Fruit fly (Drosophila melanogaster) whole organism, embryonic: ENCODE measurements around the gene NK7.1.

Experiments
- Adf1 ChIP-seq: fragments of 200-800 bp; sonication (Bioruptor generic); IDR thresholded peaks from 2 replicates; pipeline ENCODE4 v1.3.6; 2022; ENCODE audit warnings: missing biosample characterization, missing genetic modification characterization
- Blimp-1 ChIP-seq: fragments of 200-800 bp; sonication (Bioruptor generic); optimal IDR thresholded peaks from 3 replicates; lab custom pipeline; 2018; ENCODE audit warnings: missing biosample characterization, missing genetic modification characterization, mild to moderate bottlenecking, moderate library complexity, missing genetic modification reagents
- CG10543 ChIP-seq: fragments of 200-800 bp; sonication (Bioruptor generic); optimal IDR thresholded peaks from 3 replicates; lab custom pipeline; 2017; ENCODE audit warnings: missing biosample characterization, mild to moderate bottlenecking, missing genetic modification characterization, moderate library complexity
- CG10565 ChIP-seq: fragments of 200-800 bp; sonication (Bioruptor generic); optimal IDR thresholded peaks from 3 replicates; lab custom pipeline; 2016; ENCODE audit warnings: missing biosample characterization, mild to moderate bottlenecking, missing genetic modification characterization
- CG11695 ChIP-seq: fragments of 200-800 bp; sonication (Bioruptor generic); IDR thresholded peaks from 3 replicates; pipeline ENCODE4 v1.3.6; 2022; ENCODE audit warnings: missing biosample characterization, missing genetic modification characterization
- CG12071 ChIP-seq: fragments of 200-800 bp; sonication (Bioruptor generic); optimal IDR thresholded peaks from 3 replicates; lab custom pipeline; 2018; ENCODE audit warnings: missing biosample characterization, mild to moderate bottlenecking, missing genetic modification characterization
- CG12155 ChIP-seq: fragments of 200-800 bp; sonication (Bioruptor generic); optimal IDR thresholded peaks from 3 replicates; lab custom pipeline; 2016; ENCODE audit warnings: missing biosample characterization, missing genetic modification characterization
- CG12219 ChIP-seq: fragments of 200-800 bp; sonication (Bioruptor generic); optimal IDR thresholded peaks from 3 replicates; lab custom pipeline; 2018; ENCODE audit warnings: missing biosample characterization, mild to moderate bottlenecking, missing genetic modification characterization
- CG12744 ChIP-seq: fragments of 200-800 bp; sonication (Bioruptor generic); optimal IDR thresholded peaks from 2 replicates; lab custom pipeline; 2016; ENCODE audit warnings: missing biosample characterization, missing genetic modification characterization
- CG12769 ChIP-seq: fragments of 200-800 bp; sonication (Bioruptor generic); optimal IDR thresholded peaks from 2 replicates; lab custom pipeline; 2019; ENCODE audit warnings: missing biosample characterization, mild to moderate bottlenecking, missing genetic modification characterization, moderate library complexity
- CG12942 ChIP-seq: fragments of 200-800 bp; sonication (Bioruptor generic); optimal IDR thresholded peaks from 3 replicates; lab custom pipeline; 2016; ENCODE audit warnings: missing biosample characterization, missing genetic modification characterization
- CG14014 ChIP-seq: fragments of 200-800 bp; sonication (Bioruptor generic); IDR thresholded peaks from 2 replicates; pipeline ENCODE4 v1.3.6; 2022; ENCODE audit warnings: missing biosample characterization, missing genetic modification characterization
- CG15073 ChIP-seq: fragments of 200-800 bp; sonication (Bioruptor generic); optimal IDR thresholded peaks from 2 replicates; lab custom pipeline; 2016; ENCODE audit warnings: missing biosample characterization, missing genetic modification characterization
- CG18764 ChIP-seq: fragments of 200-800 bp; sonication (Bioruptor generic); optimal IDR thresholded peaks from 3 replicates; lab custom pipeline; 2016; ENCODE audit warnings: missing biosample characterization, missing genetic modification characterization
- CG2889 ChIP-seq: fragments of 200-800 bp; sonication (Bioruptor generic); IDR thresholded peaks from 3 replicates; pipeline ENCODE4 v1.3.6; 2022; ENCODE audit warnings: missing biosample characterization, missing genetic modification characterization
- CG30403 ChIP-seq: fragments of 200-800 bp; sonication (Bioruptor generic); optimal IDR thresholded peaks from 3 replicates; lab custom pipeline; 2016; ENCODE audit warnings: missing biosample characterization, missing genetic modification characterization
- CG3838 ChIP-seq: fragments of 200-800 bp; sonication (Bioruptor generic); optimal IDR thresholded peaks from 3 replicates; lab custom pipeline; 2016; ENCODE audit warnings: missing biosample characterization, missing genetic modification characterization
- CG42726 ChIP-seq: fragments of 200-800 bp; sonication (Bioruptor generic); IDR thresholded peaks from 2 replicates; pipeline ENCODE4 v1.3.6; 2022; ENCODE audit warnings: missing biosample characterization, missing genetic modification characterization; ENCODE audit not compliant: partially characterized antibody
- CG4617 ChIP-seq: fragments of 200-800 bp; sonication (Bioruptor generic); optimal IDR thresholded peaks from 3 replicates; lab custom pipeline; 2016; ENCODE audit warnings: missing biosample characterization, missing genetic modification characterization, borderline replicate concordance
- CG5245 ChIP-seq: fragments of 200-800 bp; sonication (Bioruptor generic); optimal IDR thresholded peaks from 3 replicates; lab custom pipeline; 2016; ENCODE audit warnings: missing biosample characterization, missing genetic modification characterization
- CG7963 ChIP-seq: fragments of 200-800 bp; sonication (Bioruptor generic); IDR thresholded peaks from 3 replicates; pipeline ENCODE4 v1.3.6; 2022; ENCODE audit warnings: missing biosample characterization, missing genetic modification characterization; ENCODE audit not compliant: partially characterized antibody
- CG9727 ChIP-seq: fragments of 200-800 bp; sonication (Bioruptor generic); optimal IDR thresholded peaks from 3 replicates; lab custom pipeline; 2017; ENCODE audit warnings: missing biosample characterization, mild to moderate bottlenecking, missing genetic modification characterization
- CG9797 ChIP-seq: fragments of 200-800 bp; sonication (Bioruptor generic); optimal IDR thresholded peaks from 3 replicates; lab custom pipeline; 2018; ENCODE audit warnings: missing biosample characterization, mild to moderate bottlenecking, missing genetic modification characterization
- Dll ChIP-seq: fragments of 200-800 bp; sonication (Bioruptor generic); IDR thresholded peaks from 4 replicates; pipeline ENCODE4 v1.3.6; 2022; ENCODE audit warnings: missing biosample characterization, missing genetic modification characterization; ENCODE audit not compliant: partially characterized antibody
- HHEX ChIP-seq: fragments of 200-800 bp; sonication (Bioruptor generic); optimal IDR thresholded peaks from 3 replicates; lab custom pipeline; 2017; ENCODE audit warnings: missing biosample characterization, mild to moderate bottlenecking, missing genetic modification characterization, missing genetic modification reagents
- HmgZ ChIP-seq: fragments of 200-800 bp; sonication (Bioruptor generic); optimal IDR thresholded peaks from 2 replicates; lab custom pipeline; 2018; ENCODE audit warnings: missing biosample characterization, mild to moderate bottlenecking, missing genetic modification characterization
- Hr78 ChIP-seq, 2 experiments: fragments of 200-800 bp in 1 of 2; fragments of >200 bp in 1 of 2; sonication (Bioruptor generic) in 1 of 2; optimal IDR thresholded peaks; 2 replicates each; lab custom pipeline; 2017 to 2019; ENCODE audit warnings: missing biosample characterization in 2 of 2, missing genetic modification characterization in 2 of 2, mild to moderate bottlenecking in 1 of 2, moderate library complexity in 1 of 2
- NK7.1 ChIP-seq: fragments of 200-800 bp; sonication (Bioruptor generic); optimal IDR thresholded peaks from 3 replicates; lab custom pipeline; 2016; ENCODE audit warnings: missing biosample characterization, missing genetic modification characterization
- Oli ChIP-seq: fragments of 200-800 bp; sonication (Bioruptor generic); optimal IDR thresholded peaks from 2 replicates; lab custom pipeline; 2018; ENCODE audit warnings: missing biosample characterization, mild to moderate bottlenecking, missing genetic modification characterization, moderate library complexity
- Rx ChIP-seq: fragments of 200-800 bp; sonication (Bioruptor generic); IDR thresholded peaks from 2 replicates; pipeline ENCODE4 v1.3.6; 2022; ENCODE audit warnings: missing biosample characterization, missing genetic modification characterization
- Sox102F ChIP-seq: fragments of 200-800 bp; sonication (Bioruptor generic); optimal IDR thresholded peaks from 2 replicates; lab custom pipeline; 2018; ENCODE audit warnings: missing biosample characterization, mild to moderate bottlenecking, missing genetic modification characterization, moderate library complexity
- Usf ChIP-seq: fragments of 200-800 bp; sonication (Bioruptor generic); optimal IDR thresholded peaks from 2 replicates; lab custom pipeline; 2017; ENCODE audit warnings: missing genotype, missing biosample characterization, missing genetic modification characterization
- bab2 ChIP-seq: fragments of 200-800 bp; sonication (Bioruptor generic); optimal IDR thresholded peaks from 2 replicates; lab custom pipeline; 2016; ENCODE audit warnings: missing biosample characterization, missing genetic modification characterization
- br ChIP-seq: fragments of >200 bp; optimal IDR thresholded peaks from 2 replicates; lab custom pipeline; 2017
- cato ChIP-seq: fragments of 200-800 bp; sonication (Bioruptor generic); optimal IDR thresholded peaks from 2 replicates; lab custom pipeline; 2016; ENCODE audit warnings: missing biosample characterization, missing genetic modification characterization, borderline replicate concordance
- caup ChIP-seq: fragments of 200-800 bp; sonication (Bioruptor generic); optimal IDR thresholded peaks from 3 replicates; lab custom pipeline; 2017; ENCODE audit warnings: missing biosample characterization, mild to moderate bottlenecking, missing genetic modification characterization, moderate library complexity; ENCODE audit not compliant: severe bottlenecking
- cg ChIP-seq: fragments of 200-800 bp; sonication (Bioruptor generic); optimal IDR thresholded peaks from 3 replicates; lab custom pipeline; 2019; ENCODE audit warnings: missing biosample characterization, mild to moderate bottlenecking, missing genetic modification characterization, moderate library complexity
- crol ChIP-seq: fragments of 200-800 bp; sonication (Bioruptor generic); IDR thresholded peaks from 2 replicates; pipeline ENCODE4 v1.3.6; 2022; ENCODE audit warnings: missing biosample characterization, missing genetic modification characterization
- dpn ChIP-seq, 2 experiments: fragments of 200-800 bp; sonication (Bioruptor generic); optimal IDR thresholded peaks; 3 replicates each; lab custom pipeline; 2016; ENCODE audit warnings: missing biosample characterization in 2 of 2, missing genetic modification characterization in 2 of 2
- ems ChIP-seq: fragments of 200-800 bp; sonication (Bioruptor generic); optimal IDR thresholded peaks from 3 replicates; lab custom pipeline; 2016; ENCODE audit warnings: missing biosample characterization, missing genetic modification characterization
- ftz-f1 ChIP-seq: fragments of 200-800 bp; sonication (Bioruptor generic); optimal IDR thresholded peaks from 2 replicates; lab custom pipeline; 2016; ENCODE audit warnings: missing biosample characterization, missing genetic modification characterization
- ind ChIP-seq: fragments of 200-800 bp; sonication (Bioruptor generic); optimal IDR thresholded peaks from 3 replicates; lab custom pipeline; 2016; ENCODE audit warnings: missing biosample characterization, missing genetic modification characterization
- lab ChIP-seq: fragments of 200-800 bp; sonication (Bioruptor generic); optimal IDR thresholded peaks from 3 replicates; lab custom pipeline; 2017; ENCODE audit warnings: missing biosample characterization, missing genetic modification characterization, mild to moderate bottlenecking, moderate library complexity, missing genetic modification reagents
- lmd ChIP-seq: fragments of 200-800 bp; sonication (Bioruptor generic); IDR thresholded peaks from 2 replicates; pipeline ENCODE4 v1.3.6; 2022; ENCODE audit warnings: missing biosample characterization, missing genetic modification characterization
- lola ChIP-seq, 3 experiments: fragments of >200 bp in 2 of 3; fragments of 200-800 bp in 1 of 3; sonication (Bioruptor generic) in 1 of 3; optimal IDR thresholded peaks; 2 replicates each; lab custom pipeline; 2017 to 2019; ENCODE audit warnings: missing biosample characterization in 3 of 3, missing genetic modification characterization in 3 of 3, mild to moderate bottlenecking in 1 of 3, moderate library complexity in 1 of 3
- pfk ChIP-seq: fragments of 200-800 bp; sonication (Bioruptor generic); optimal IDR thresholded peaks from 2 replicates; lab custom pipeline; 2018; ENCODE audit warnings: missing biosample characterization, mild to moderate bottlenecking, missing genetic modification characterization, moderate library complexity
- phol ChIP-seq: fragments of 200-800 bp; sonication (Bioruptor generic); optimal IDR thresholded peaks from 3 replicates; lab custom pipeline; 2018; ENCODE audit warnings: missing biosample characterization, mild to moderate bottlenecking, missing genetic modification characterization, moderate library complexity
- pita ChIP-seq: fragments of 200-800 bp; sonication (Bioruptor generic); optimal IDR thresholded peaks from 2 replicates; lab custom pipeline; 2017; ENCODE audit warnings: missing biosample characterization, mild to moderate bottlenecking, missing genetic modification characterization
- ranshi ChIP-seq: fragments of 200-800 bp; sonication (Bioruptor generic); IDR thresholded peaks from 2 replicates; pipeline ENCODE4 v1.3.6; 2022; ENCODE audit warnings: missing biosample characterization, missing genetic modification characterization
- schlank ChIP-seq: fragments of 200-800 bp; sonication (Bioruptor generic); optimal IDR thresholded peaks from 2 replicates; lab custom pipeline; 2018; ENCODE audit warnings: missing biosample characterization, mild to moderate bottlenecking, missing genetic modification characterization

Gene NK7.1

dm6 chr3R:14351418-14351817 lies 21.3 kb downstream of the NK7.1 start (continued):
- TF ChIP-seq CG4617 (GFP tag; lab: Kevin White, UChicago): no peak
- no peak for TF ChIP-seq cato (GFP tag; lab: Kevin White, UChicago)
- no peak for TF ChIP-seq cg (GFP tag; lab: Kevin White, UChicago)
- peak; percentile 39 for TF ChIP-seq CG9727 (GFP tag; lab: Kevin White, UChicago)
- TF ChIP-seq CG7963 (GFP tag; lab: Robert Waterston, UW): no peak
- TF ChIP-seq CG12744: no peak
- TF ChIP-seq lmd: no peak
- no peak for TF ChIP-seq CG10565
- no peak for TF ChIP-seq Dll
- no peak for TF ChIP-seq CG10543
- peak in 1 of 3 experiments; percentile 10 for TF ChIP-seq lola (GFP tag; optimal IDR thresholded peaks at IDR 0.05; lab: Kevin White, UChicago)
- TF ChIP-seq caup (GFP tag; lab: Kevin White, UChicago): peak; percentile 24
- no peak for TF ChIP-seq Usf (GFP tag; lab: Kevin White, UChicago)
- no peak for TF ChIP-seq CG11695
- TF ChIP-seq CG9797: no peak
- TF ChIP-seq CG30403 (GFP tag; lab: Kevin White, UChicago): peak; percentile 51
- TF ChIP-seq CG3838 (GFP tag; lab: Kevin White, UChicago): no peak
- TF ChIP-seq CG12942 (GFP tag; lab: Kevin White, UChicago): no peak
- no peak for TF ChIP-seq crol (GFP tag; lab: Robert Waterston, UW)
- peak; percentile 53 for TF ChIP-seq Blimp-1 (GFP tag; lab: Kevin White, UChicago)
- no peak for TF ChIP-seq CG15073
- TF ChIP-seq Rx (GFP tag; lab: Robert Waterston, UW): no peak
- TF ChIP-seq ranshi (GFP tag; lab: Robert Waterston, UW): no peak
- no peak for TF ChIP-seq Adf1 (GFP tag; lab: Robert Waterston, UW)
- no peak for TF ChIP-seq Hr78 (GFP tag; optimal IDR thresholded peaks at IDR 0.05; lab: Kevin White, UChicago)
- peak; percentile 42 for TF ChIP-seq phol
- TF ChIP-seq ind (GFP tag; lab: Kevin White, UChicago): no peak
- no peak for TF ChIP-seq pfk (GFP tag; lab: Kevin White, UChicago)
- TF ChIP-seq ems (GFP tag; lab: Kevin White, UChicago): no peak
- no peak for TF ChIP-seq CG12155
- no peak for TF ChIP-seq CG12219 (GFP tag; lab: Kevin White, UChicago)
- TF ChIP-seq Sox102F: peak; percentile 56
- TF ChIP-seq CG42726 (GFP tag; lab: Robert Waterston, UW): no peak
- peak; percentile 20 for TF ChIP-seq CG12769 (tag; lab: Kevin White, UChicago)
- TF ChIP-seq schlank: no peak
- TF ChIP-seq bab2 (GFP tag; lab: Kevin White, UChicago): peak; percentile 8
- peak; percentile 13 for TF ChIP-seq CG12071
- TF ChIP-seq CG14014 (GFP tag; lab: Robert Waterston, UW): no peak
- peak; percentile 42 for TF ChIP-seq Oli
- peak; percentile 31 for TF ChIP-seq HHEX (GFP tag; lab: Kevin White, UChicago)
- TF ChIP-seq br: no peak
- TF ChIP-seq CG2889: no peak
- TF ChIP-seq dpn (GFP tag; optimal IDR thresholded peaks at IDR 0.05; lab: Kevin White, UChicago): peak in 1 of 2 experiments; percentile 12
- no peak for TF ChIP-seq CG5245 (GFP tag; lab: Kevin White, UChicago)
- peak; percentile 45 for TF ChIP-seq lab (GFP tag; lab: Kevin White, UChicago)
- no peak for TF ChIP-seq ftz-f1 (GFP tag; lab: Kevin White, UChicago)
- peak; percentile 23 for TF ChIP-seq NK7.1 (GFP tag; lab: Kevin White, UChicago)
- TF ChIP-seq CG18764: peak; percentile 20
- no peak for TF ChIP-seq pita (GFP tag; lab: Kevin White, UChicago)
- TF ChIP-seq HmgZ: no peak
